Worm (Caenorhabditis elegans) whole organism, L1 larva: ENCODE measurements around the gene flp-24.

ENCODE experiments used
- lin-15B ChIP-seq: fragments of 150-350 bp; sonication (generic microtip); optimal IDR thresholded peaks from 3 replicates; lab custom pipeline; 2014; ENCODE audit warnings: missing biosample characterization, missing genetic modification characterization
- nhr-12 ChIP-seq: sonication (generic microtip); optimal IDR thresholded peaks from 2 replicates; lab custom pipeline; 2017; ENCODE audit warnings: missing biosample characterization, missing genetic modification characterization
- snpc-4 ChIP-seq: fragments of 150-350 bp; optimal IDR thresholded peaks from 2 replicates; lab custom pipeline; 2014; ENCODE audit warnings: missing biosample characterization, missing genetic modification characterization
- zag-1 ChIP-seq: fragments of 150-350 bp; optimal IDR thresholded peaks from 2 replicates; lab custom pipeline; 2014; ENCODE audit warnings: missing biosample characterization, missing genetic modification characterization

ce11 chrIII:772675-773074 is 47.8 kb downstream of the flp-24 start:
- no peak for TF ChIP-seq lin-15B (tag; lab: Kevin White, UChicago)
- no peak for TF ChIP-seq snpc-4 (tag; lab: Kevin White, UChicago)
- TF ChIP-seq nhr-12 (tag; lab: Kevin White, UChicago): no peak
- TF ChIP-seq zag-1: no peak
